Worm (Caenorhabditis elegans) whole organism, late embryonic: ENCODE measurements around the gene F22E5.13.

ENCODE experiments used
- C38D4.7 ChIP-seq: fragments of 200-800 bp; sonication (Bioruptor generic); optimal IDR thresholded peaks from 2 replicates; lab custom pipeline; 2018; ENCODE audit warnings: mild to moderate bottlenecking, missing genetic modification characterization, moderate library complexity, missing compliant biosample characterization
- T23F11.4 ChIP-seq: fragments of 200-800 bp; sonication (Bioruptor generic); optimal IDR thresholded peaks from 2 replicates; lab custom pipeline; 2018; ENCODE audit warnings: mild to moderate bottlenecking, missing genetic modification characterization, missing compliant biosample characterization
- ceh-19 ChIP-seq: fragments of 200-800 bp; sonication (Bioruptor generic); optimal IDR thresholded peaks from 2 replicates; lab custom pipeline; 2018; ENCODE audit warnings: mild to moderate bottlenecking, missing genetic modification characterization, missing compliant biosample characterization
- ceh-31 ChIP-seq: sonication (generic microtip); optimal IDR thresholded peaks from 2 replicates; lab custom pipeline; 2016; ENCODE audit warnings: missing genetic modification characterization, missing compliant biosample characterization
- ceh-9 ChIP-seq: sonication (generic microtip); optimal IDR thresholded peaks from 2 replicates; lab custom pipeline; 2016; ENCODE audit warnings: mild to moderate bottlenecking, missing genetic modification characterization, inconsistent platforms, missing compliant biosample characterization
- nfya-1 ChIP-seq: sonication (generic microtip); optimal IDR thresholded peaks from 2 replicates; lab custom pipeline; 2017; ENCODE audit warnings: missing genetic modification characterization, mild to moderate bottlenecking, missing compliant biosample characterization, antibody characterized with exemption, moderate library complexity
- pag-3 ChIP-seq: sonication (generic microtip); optimal IDR thresholded peaks from 2 replicates; lab custom pipeline; 2016; ENCODE audit warnings: missing compliant biosample characterization, missing genetic modification characterization, borderline replicate concordance
- unc-3 ChIP-seq, 2 experiments: fragments of 200-800 bp in 1 of 2; sonication (Bioruptor generic) in 1 of 2; sonication (generic microtip) in 1 of 2; conservative IDR thresholded peaks in 1 of 2; optimal IDR thresholded peaks in 1 of 2; 2 replicates each; pipeline versions ENCODE4 v1.3.6 to Lab custom; 2016 to 2022; ENCODE audit warnings: missing compliant biosample characterization in 2 of 2, missing genetic modification characterization in 2 of 2, missing genetic modification reagents in 1 of 2
- unc-55 ChIP-seq: sonication (generic microtip); optimal IDR thresholded peaks from 2 replicates; lab custom pipeline; 2017; ENCODE audit warnings: missing biosample characterization, missing genetic modification reagents, missing genetic modification characterization
- unc-86 ChIP-seq: sonication (generic microtip); optimal IDR thresholded peaks from 2 replicates; lab custom pipeline; 2016; ENCODE audit warnings: missing genetic modification characterization, missing compliant biosample characterization

- TF ChIP-seq unc-3 (GFP tag; conservative IDR thresholded peaks at IDR 0.05; lab: Robert Waterston, UW) (no peak), unc-3 (tag; optimal IDR thresholded peaks at IDR 0.05; lab: Kevin White, UChicago) (no peak), nfya-1 (tag; lab: Kevin White, UChicago) (no peak), unc-55 (GFP tag; lab: Kevin White, UChicago) (no peak), unc-86 (tag; lab: Kevin White, UChicago) (no peak), T23F11.4 (GFP tag; lab: Kevin White, UChicago) (no peak), pag-3 (no peak), ceh-31 (tag; lab: Kevin White, UChicago) (no peak), ceh-19 (GFP tag; lab: Kevin White, UChicago) (no peak), C38D4.7 (GFP tag; lab: Kevin White, UChicago) (no peak), ceh-9 (tag; lab: Kevin White, UChicago) (no peak)
Measured at ce11 chrII:2605319-2605718, 44.1 kb downstream of the F22E5.13 start, which contains the start of gene sri-77.
